Fruit fly (Drosophila melanogaster): Measurements from ENCODE around the gene ush.
A peak's percentile ranks its signal among the peaks of the same experiment; 100 is the strongest.

ush gene

dm6 chr2L:552432-552929 is 76.5 kb downstream of the ush start, which contains the start of gene Ets21C (continued):
- TF ChIP-seq H2.0 (GFP tag; IDR thresholded peaks at IDR 0.05) (no peak), CG2889 (GFP tag; IDR thresholded peaks at IDR 0.05) (no peak), tgo (GFP tag; IDR thresholded peaks at IDR 0.05) (no peak), HmgD (GFP tag; optimal IDR thresholded peaks at IDR 0.05) (no peak), tap (tag; optimal IDR thresholded peaks at IDR 0.05) (no peak), Nf-YA (GFP tag; IDR thresholded peaks at IDR 0.05) (no peak), CG34422 (GFP tag; IDR thresholded peaks at IDR 0.05) (peak; percentile 45; the same call in 1 of the 3 replicates), CG12071 (GFP tag; optimal IDR thresholded peaks at IDR 0.05) (peak; percentile 53), Bteb2 (GFP tag; optimal IDR thresholded peaks at IDR 0.05) (no peak), phol (tag; optimal IDR thresholded peaks at IDR 0.05) (no peak), vvl (GFP tag; IDR thresholded peaks at IDR 0.05) (no peak), Spps (tag; optimal IDR thresholded peaks at IDR 0.05) (no peak), CG17612 (GFP tag; IDR thresholded peaks at IDR 0.05) (no peak), nom (GFP tag; optimal IDR thresholded peaks at IDR 0.05) (peak; percentile 84), sima (GFP tag; optimal IDR thresholded peaks at IDR 0.05) (no peak), ab (GFP tag; optimal IDR thresholded peaks at IDR 0.05) (no peak), her (GFP tag; optimal IDR thresholded peaks at IDR 0.05) (peak; percentile 38), CG12659 (GFP tag; optimal IDR thresholded peaks at IDR 0.05) (no peak), usp (GFP tag; optimal IDR thresholded peaks at IDR 0.05) (no peak), Hand (GFP tag; optimal IDR thresholded peaks at IDR 0.05) (no peak), CG11695 (GFP tag; IDR thresholded peaks at IDR 0.05) (0 out of 3 replicates have a peak, but pooled peaks have one; percentile 22), tup (GFP tag; optimal IDR thresholded peaks at IDR 0.05) (no peak), CG11085 (GFP tag; IDR thresholded peaks at IDR 0.05) (no peak), Dip3 (GFP tag; optimal IDR thresholded peaks at IDR 0.05) (no peak), HHEX (GFP tag; optimal IDR thresholded peaks at IDR 0.05) (no peak), CG12236 (GFP tag; optimal IDR thresholded peaks at IDR 0.05) (no peak), Dbx (GFP tag; IDR thresholded peaks at IDR 0.05) (peak; percentile 38; the same call in 1 of the 3 replicates), esg (GFP tag; conservative IDR thresholded peaks at IDR 0.05) (no peak), CG17361 (GFP tag; IDR thresholded peaks at IDR 0.05) (no peak), en (GFP tag; optimal IDR thresholded peaks at IDR 0.05) (no peak), Antp (GFP tag; optimal IDR thresholded peaks at IDR 0.05) (no peak), NC2α (GFP tag; optimal IDR thresholded peaks at IDR 0.05) (no peak), CG12744 (GFP tag; optimal IDR thresholded peaks at IDR 0.05) (no peak), CG17328 (GFP tag; IDR thresholded peaks at IDR 0.05) (no peak), CG15514 (GFP tag; optimal IDR thresholded peaks at IDR 0.05) (peak; percentile 59), CG13296 (GFP tag; optimal IDR thresholded peaks at IDR 0.05) (peak; percentile 23), E2f2 (GFP tag; IDR thresholded peaks at IDR 0.05) (no peak), CG16815 (GFP tag; optimal IDR thresholded peaks at IDR 0.05) (no peak), CG17385 (GFP tag; optimal IDR thresholded peaks at IDR 0.05) (peak; percentile 7), nerfin-1 (tag; optimal IDR thresholded peaks at IDR 0.05) (no peak), Xbp1 (GFP tag; optimal IDR thresholded peaks at IDR 0.05) (no peak), pum (GFP tag; optimal IDR thresholded peaks at IDR 0.05) (no peak), NK7.1 (GFP tag; optimal IDR thresholded peaks at IDR 0.05) (no peak), fd96Cb (tag; optimal IDR thresholded peaks at IDR 0.05) (no peak), Max (GFP tag; optimal IDR thresholded peaks at IDR 0.05) (no peak), Sin3A (optimal IDR thresholded peaks at IDR 0.05) (no peak), Blimp-1 (GFP tag; optimal IDR thresholded peaks at IDR 0.05) (no peak), CG4404 (GFP tag; IDR thresholded peaks at IDR 0.05) (no peak), cato (GFP tag; optimal IDR thresholded peaks at IDR 0.05; ENCODE audit: borderline replicate concordance) (no peak), E2f1 (GFP tag; IDR thresholded peaks at IDR 0.05) (no peak), CG1603 (tag; optimal IDR thresholded peaks at IDR 0.05) (no peak), CG8478 (optimal IDR thresholded peaks at IDR 0.05) (no peak), sd (tag; optimal IDR thresholded peaks at IDR 0.05) (peak; percentile 83)

All from whole organism, embryonic.